Worm (Caenorhabditis elegans) whole organism, L4 larva: ENCODE measurements around the gene rpl-26.

Experiments used
- D1046.2 ChIP-seq: fragments of 200-800 bp; sonication (Bioruptor generic); IDR thresholded peaks from 2 replicates; pipeline ENCODE4 v1.3.6; 2022; ENCODE audit warnings: missing genetic modification characterization, missing compliant biosample characterization
- F10B5.3 ChIP-seq: sonication (generic microtip); optimal IDR thresholded peaks from 2 replicates; lab custom pipeline; 2016; ENCODE audit warnings: mild to moderate bottlenecking, missing genetic modification characterization, missing compliant biosample characterization
- F37D6.2 ChIP-seq: sonication (generic microtip); optimal IDR thresholded peaks from 2 replicates; lab custom pipeline; 2016; ENCODE audit warnings: mild to moderate bottlenecking, missing genetic modification characterization, missing compliant biosample characterization
- F44E2.7 ChIP-seq: fragments of 200-800 bp; sonication (Bioruptor generic); IDR thresholded peaks from 2 replicates; pipeline ENCODE4 v2.1.2; 2022; ENCODE audit warnings: missing genetic modification characterization, missing compliant biosample characterization
- T26A8.4 ChIP-seq: fragments of 200-800 bp; sonication (Bioruptor generic); IDR thresholded peaks from 2 replicates; pipeline ENCODE4 v1.3.6; 2022; ENCODE audit warnings: missing genetic modification characterization, missing compliant biosample characterization
- Y105C5A.15 ChIP-seq: fragments of 200-800 bp; sonication (Bioruptor generic); IDR thresholded peaks from 2 replicates; pipeline ENCODE4 v1.3.6; 2022; ENCODE audit warnings: missing genetic modification characterization, missing compliant biosample characterization
- Y48G9A.11 ChIP-seq: fragments of 200-800 bp; sonication (Bioruptor generic); IDR thresholded peaks from 2 replicates; pipeline ENCODE4 v1.3.6; 2022; ENCODE audit warnings: missing genetic modification reagents, missing genetic modification characterization, missing compliant biosample characterization
- Y75B8A.6 ChIP-seq: fragments of 200-800 bp; sonication (Bioruptor generic); IDR thresholded peaks from 2 replicates; pipeline ENCODE4 v1.3.6; 2022; ENCODE audit warnings: missing genetic modification reagents, missing genetic modification characterization, missing compliant biosample characterization
- ZK337.2 ChIP-seq: fragments of 200-800 bp; sonication (Bioruptor generic); IDR thresholded peaks from 2 replicates; pipeline ENCODE4 v1.3.6; 2022; ENCODE audit warnings: missing genetic modification reagents, missing genetic modification characterization, missing compliant biosample characterization
- aha-1 ChIP-seq: fragments of 150-350 bp; peaks from one replicate; lab custom pipeline; 2014; ENCODE audit warnings: missing biosample characterization, missing genetic modification characterization
- aly-2 ChIP-seq: sonication (generic microtip); optimal IDR thresholded peaks from 2 replicates; lab custom pipeline; 2018; ENCODE audit warnings: missing biosample characterization, missing genetic modification characterization
- ceh-20 ChIP-seq: fragments of 200-800 bp; sonication (Bioruptor generic); IDR thresholded peaks from 2 replicates; pipeline ENCODE4 v1.3.6; 2022; ENCODE audit warnings: missing genetic modification reagents, missing genetic modification characterization, missing compliant biosample characterization
- ceh-32 ChIP-seq: sonication (generic microtip); optimal IDR thresholded peaks from 2 replicates; lab custom pipeline; 2016; ENCODE audit warnings: mild to moderate bottlenecking, missing genetic modification characterization, missing compliant biosample characterization; ENCODE audit not compliant: poor library complexity
- ceh-44 ChIP-seq: fragments of 200-800 bp; sonication (Bioruptor generic); IDR thresholded peaks from 2 replicates; pipeline ENCODE4 v1.3.6; 2022; ENCODE audit warnings: missing genetic modification reagents, missing genetic modification characterization, missing compliant biosample characterization
- ceh-62 ChIP-seq: sonication (generic microtip); optimal IDR thresholded peaks from 2 replicates; lab custom pipeline; 2017; ENCODE audit warnings: missing biosample characterization, missing genetic modification characterization
- ceh-82 ChIP-seq: sonication (generic microtip); optimal IDR thresholded peaks from 2 replicates; lab custom pipeline; 2017; ENCODE audit warnings: missing biosample characterization, missing genetic modification characterization
- ctbp-1 ChIP-seq: fragments of 200-800 bp; sonication (Bioruptor generic); IDR thresholded peaks from 2 replicates; pipeline ENCODE4 v1.3.6; 2022; ENCODE audit warnings: missing genetic modification reagents, missing genetic modification characterization, missing compliant biosample characterization
- daf-19 ChIP-seq: fragments of 200-800 bp; sonication (Bioruptor generic); conservative IDR thresholded peaks from 2 replicates; pipeline ENCODE4 v1.3.6; 2022; ENCODE audit warnings: missing genetic modification characterization, missing compliant biosample characterization
- dmd-8 ChIP-seq: fragments of 200-800 bp; sonication (Bioruptor generic); IDR thresholded peaks from 2 replicates; pipeline ENCODE4 v1.3.6; 2022; ENCODE audit warnings: missing genetic modification characterization, missing compliant biosample characterization
- dmd-9 ChIP-seq: fragments of 200-800 bp; sonication (Bioruptor generic); IDR thresholded peaks from 2 replicates; pipeline ENCODE4 v1.3.6; 2022; ENCODE audit warnings: missing genetic modification reagents, missing genetic modification characterization, missing compliant biosample characterization
- dve-1 ChIP-seq: sonication (generic microtip); optimal IDR thresholded peaks from 2 replicates; lab custom pipeline; 2017; ENCODE audit warnings: antibody characterized with exemption, mild to moderate bottlenecking, missing genetic modification characterization, missing compliant biosample characterization; ENCODE audit not compliant: insufficient read depth
- hlh-11 ChIP-seq: fragments of 200-800 bp; sonication (Bioruptor generic); optimal IDR thresholded peaks from 2 replicates; lab custom pipeline; 2018; ENCODE audit warnings: mild to moderate bottlenecking, missing genetic modification characterization, missing compliant biosample characterization
- lim-7 ChIP-seq: fragments of 200-800 bp; sonication (Bioruptor generic); IDR thresholded peaks from 2 replicates; pipeline ENCODE4 v1.3.6; 2022; ENCODE audit warnings: missing genetic modification characterization, missing compliant biosample characterization
- lin-1 ChIP-seq: fragments of 200-800 bp; sonication (Bioruptor generic); IDR thresholded peaks from 2 replicates; pipeline ENCODE4 v1.3.6; 2022; ENCODE audit warnings: missing genetic modification reagents, missing genetic modification characterization, missing compliant biosample characterization
- lin-13 ChIP-seq: fragments of 150-350 bp; optimal IDR thresholded peaks from 2 replicates; lab custom pipeline; 2014; ENCODE audit warnings: missing biosample characterization, missing genetic modification reagents, missing genetic modification characterization
- mdt-29 ChIP-seq: fragments of 200-800 bp; sonication (Bioruptor generic); IDR thresholded peaks from 2 replicates; pipeline ENCODE4 v1.3.6; 2022; ENCODE audit warnings: missing genetic modification reagents, missing genetic modification characterization, missing compliant biosample characterization
- mes-2 ChIP-seq: sonication (generic microtip); optimal IDR thresholded peaks from 2 replicates; lab custom pipeline; 2016; ENCODE audit warnings: missing genotype, mild to moderate bottlenecking, missing genetic modification characterization, missing compliant biosample characterization; ENCODE audit not compliant: poor library complexity, severe bottlenecking
- mxl-2 ChIP-seq: fragments of 200-800 bp; sonication (Bioruptor generic); conservative IDR thresholded peaks from 2 replicates; pipeline ENCODE4 v1.3.6; 2022; ENCODE audit warnings: missing genetic modification reagents, missing genetic modification characterization, missing compliant biosample characterization
- mxl-3 ChIP-seq: fragments of 200-800 bp; sonication (Bioruptor generic); optimal IDR thresholded peaks from 2 replicates; lab custom pipeline; 2018; ENCODE audit warnings: mild to moderate bottlenecking, missing genetic modification characterization, missing compliant biosample characterization
- nhr-11 ChIP-seq: fragments of 150-350 bp; optimal IDR thresholded peaks from 2 replicates; lab custom pipeline; 2014; ENCODE audit warnings: missing biosample characterization, missing genetic modification characterization
- nhr-111 ChIP-seq: fragments of 200-800 bp; sonication (Bioruptor generic); optimal IDR thresholded peaks from 2 replicates; lab custom pipeline; 2018; ENCODE audit warnings: mild to moderate bottlenecking, missing genetic modification characterization, missing compliant biosample characterization
- nhr-237 ChIP-seq: sonication (generic microtip); optimal IDR thresholded peaks from 2 replicates; lab custom pipeline; 2017; ENCODE audit warnings: missing biosample characterization, missing genetic modification characterization
- nhr-25 ChIP-seq: sonication (generic microtip); optimal IDR thresholded peaks from 2 replicates; lab custom pipeline; 2017; ENCODE audit warnings: missing genetic modification characterization, mild to moderate bottlenecking, missing compliant biosample characterization, antibody characterized with exemption, moderate library complexity, borderline replicate concordance; ENCODE audit not compliant: insufficient read depth
- nhr-28 ChIP-seq: fragments of 150-350 bp; optimal IDR thresholded peaks from 2 replicates; lab custom pipeline; 2014; ENCODE audit warnings: missing biosample characterization, missing genetic modification characterization
- nhr-42 ChIP-seq: fragments of 200-800 bp; sonication (Bioruptor generic); IDR thresholded peaks from 2 replicates; pipeline ENCODE4 v1.3.6; 2022; ENCODE audit warnings: missing genetic modification characterization, missing compliant biosample characterization
- pha-4 ChIP-seq, 2 experiments: fragments of 150-350 bp in 1 of 2; fragments of 200-800 bp in 1 of 2; sonication (Bioruptor generic) in 1 of 2; IDR thresholded peaks in 1 of 2; optimal IDR thresholded peaks in 1 of 2; 2 replicates each; pipeline versions ENCODE4 v1.3.6 to Lab custom; 2014 to 2022; ENCODE audit warnings: missing genetic modification characterization in 2 of 2, missing genetic modification reagents in 2 of 2, missing biosample characterization in 1 of 2, missing compliant biosample characterization in 1 of 2
- php-3 ChIP-seq: fragments of 200-800 bp; sonication (Bioruptor generic); IDR thresholded peaks from 2 replicates; pipeline ENCODE4 v1.3.6; 2022; ENCODE audit warnings: missing genetic modification reagents, missing genetic modification characterization, missing compliant biosample characterization
- rbr-2 ChIP-seq: sonication (generic microtip); optimal IDR thresholded peaks from 2 replicates; lab custom pipeline; 2016; ENCODE audit warnings: missing genotype, missing genetic modification characterization, missing compliant biosample characterization
- skn-1 ChIP-seq: fragments of 150-350 bp; optimal IDR thresholded peaks from 2 replicates; lab custom pipeline; 2014; ENCODE audit warnings: missing biosample characterization, missing genetic modification characterization
- spr-1 ChIP-seq: sonication (generic microtip); optimal IDR thresholded peaks from 2 replicates; lab custom pipeline; 2016; ENCODE audit warnings: mild to moderate bottlenecking, missing genetic modification characterization, missing compliant biosample characterization
- tag-97 ChIP-seq: fragments of 200-800 bp; sonication (Bioruptor generic); IDR thresholded peaks from 2 replicates; pipeline ENCODE4 v1.3.6; 2022; ENCODE audit warnings: missing genetic modification characterization, missing compliant biosample characterization
- tra-1 ChIP-seq: fragments of 200-800 bp; sonication (Bioruptor generic); IDR thresholded peaks from 2 replicates; pipeline ENCODE4 v1.3.6; 2022; ENCODE audit warnings: missing genetic modification reagents, missing genetic modification characterization, missing compliant biosample characterization
- vab-7 ChIP-seq: fragments of 200-800 bp; sonication (Bioruptor generic); IDR thresholded peaks from 2 replicates; pipeline ENCODE4 v1.3.6; 2022; ENCODE audit warnings: missing genetic modification reagents, missing genetic modification characterization, missing compliant biosample characterization
- zag-1 ChIP-seq: fragments of 150-350 bp; optimal IDR thresholded peaks from 2 replicates; lab custom pipeline; 2014; ENCODE audit warnings: missing biosample characterization, missing genetic modification characterization
- zfp-2 ChIP-seq: sonication (generic microtip); optimal IDR thresholded peaks from 2 replicates; lab custom pipeline; 2016; ENCODE audit warnings: mild to moderate bottlenecking, missing genetic modification characterization, missing compliant biosample characterization
- zfp-3 ChIP-seq: fragments of 200-800 bp; sonication (Bioruptor generic); conservative IDR thresholded peaks from 2 replicates; pipeline ENCODE4 v1.3.6; 2022; ENCODE audit warnings: missing genetic modification reagents, missing genetic modification characterization, missing compliant biosample characterization
- zip-11 ChIP-seq: fragments of 200-800 bp; sonication (Bioruptor generic); IDR thresholded peaks from 2 replicates; pipeline ENCODE4 v1.3.6; 2022; ENCODE audit warnings: missing genetic modification characterization, missing compliant biosample characterization
- zip-2 ChIP-seq: fragments of 150-350 bp; optimal IDR thresholded peaks from 2 replicates; lab custom pipeline; 2014; ENCODE audit warnings: missing biosample characterization, missing genetic modification characterization
- ztf-11 ChIP-seq: fragments of 150-350 bp; optimal IDR thresholded peaks from 2 replicates; lab custom pipeline; 2014; ENCODE audit warnings: missing biosample characterization, missing genetic modification characterization

rpl-26 gene

DNA sequence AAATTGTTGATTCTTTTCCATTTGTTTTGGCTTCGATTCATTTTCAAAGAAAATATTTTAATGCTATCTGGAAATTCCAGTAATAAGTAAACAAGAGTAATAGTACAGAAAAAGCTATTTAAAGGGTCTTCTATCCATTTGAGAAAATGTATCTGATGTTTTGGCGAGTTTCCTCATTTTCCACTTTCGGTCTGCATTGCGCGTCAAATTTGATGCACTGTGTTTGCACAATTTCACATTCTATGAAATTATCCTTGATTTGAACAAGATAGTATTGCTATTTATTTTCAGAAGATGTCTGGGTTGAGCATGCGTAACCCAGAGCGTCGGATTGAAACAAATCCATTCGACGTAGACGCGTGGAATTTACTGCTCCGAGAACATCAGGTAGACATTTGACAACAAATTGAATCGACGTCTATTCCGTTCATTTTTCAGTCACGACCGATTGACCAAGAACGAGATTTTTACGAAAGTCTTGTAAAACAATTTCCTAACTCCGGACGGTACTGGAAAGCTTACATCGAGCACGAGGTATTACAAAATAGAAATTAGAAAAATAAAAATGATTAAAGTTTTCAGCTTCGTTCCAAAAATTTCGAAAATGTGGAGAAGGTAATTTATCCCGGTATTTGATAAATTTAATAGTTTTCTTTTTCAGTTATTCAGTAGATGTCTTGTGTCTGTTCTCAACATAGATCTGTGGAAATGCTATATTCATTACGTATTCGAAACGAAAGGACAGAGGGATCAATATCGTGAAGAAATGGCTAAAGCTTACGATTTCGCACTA, 1.2 kb downstream of the rpl-26 start, which contains the start of gene suf-1 (continued):
- TF ChIP-seq aly-2 (tag; lab: Kevin White, UChicago) (no peak), D1046.2 (no peak), F37D6.2 (tag; lab: Kevin White, UChicago) (no peak), nhr-28 (tag; lab: Kevin White, UChicago) (no peak), nhr-111 (GFP tag; lab: Kevin White, UChicago) (no peak), zip-2 (tag; lab: Kevin White, UChicago) (no peak), zfp-3 (GFP tag; lab: Robert Waterston, UW) (no peak), lim-7 (GFP tag; lab: Robert Waterston, UW) (no peak), zag-1 (no peak), zip-11 (GFP tag; lab: Robert Waterston, UW) (no peak), nhr-237 (no peak), skn-1 (tag; lab: Kevin White, UChicago) (no peak), Y48G9A.11 (GFP tag; lab: Robert Waterston, UW) (peak; percentile 64; the same call in 1 of the 2 replicates), zfp-2 (tag; lab: Kevin White, UChicago) (no peak), tra-1 (GFP tag; lab: Robert Waterston, UW) (0 out of 2 replicates have a peak, but pooled peaks have one; percentile 47), ceh-62 (tag; lab: Kevin White, UChicago) (no peak), Y75B8A.6 (GFP tag; lab: Robert Waterston, UW) (0 out of 2 replicates have a peak, but pooled peaks have one; percentile 23), tag-97 (no peak), ceh-20 (GFP tag; lab: Robert Waterston, UW) (no peak), ceh-32 (tag; lab: Kevin White, UChicago) (no peak), mxl-2 (GFP tag; lab: Robert Waterston, UW) (no peak), lin-13 (GFP tag; lab: Kevin White, UChicago) (peak; percentile 68), mxl-3 (GFP tag; lab: Kevin White, UChicago) (no peak), ctbp-1 (GFP tag; lab: Robert Waterston, UW) (peak; percentile 36; the same call in 1 of the 2 replicates), daf-19 (GFP tag; lab: Robert Waterston, UW) (0 out of 2 replicates have a peak, but pooled peaks have one; percentile 49), dmd-8 (GFP tag; lab: Robert Waterston, UW) (peak; percentile 56; the same call in 1 of the 2 replicates), ZK337.2 (GFP tag; lab: Robert Waterston, UW) (no peak), ztf-11 (tag; lab: Kevin White, UChicago) (no peak), dmd-9 (GFP tag; lab: Robert Waterston, UW) (no peak), F44E2.7 (GFP tag; lab: Robert Waterston, UW) (no peak), rbr-2 (no peak), pha-4 (GFP tag; IDR thresholded peaks at IDR 0.05; lab: Robert Waterston, UW) (peak; percentile 46; the same call in 1 of the 2 replicates), pha-4 (tag; optimal IDR thresholded peaks at IDR 0.05; lab: Kevin White, UChicago) (no peak), nhr-25 (tag; lab: Kevin White, UChicago) (peak; percentile 57), spr-1 (no peak), dve-1 (tag; lab: Kevin White, UChicago) (no peak), F10B5.3 (tag; lab: Kevin White, UChicago) (no peak), vab-7 (0 out of 2 replicates have a peak, but pooled peaks have one; percentile 13), ceh-44 (GFP tag; lab: Robert Waterston, UW) (no peak), T26A8.4 (GFP tag; lab: Robert Waterston, UW) (peak; percentile 50), mes-2 (tag; lab: Kevin White, UChicago) (peak; percentile 69), mdt-29 (GFP tag; lab: Robert Waterston, UW) (0 out of 2 replicates have a peak, but pooled peaks have one; percentile 52), aha-1 (tag; lab: Kevin White, UChicago) (peak; percentile 80), nhr-11 (tag; lab: Kevin White, UChicago) (no peak), lin-1 (GFP tag; lab: Robert Waterston, UW) (peak; percentile 22; the same call in 1 of the 2 replicates), Y105C5A.15 (GFP tag; lab: Robert Waterston, UW) (0 out of 2 replicates have a peak, but pooled peaks have one; percentile 24), php-3 (GFP tag; lab: Robert Waterston, UW) (no peak), ceh-82 (tag; lab: Kevin White, UChicago) (no peak), hlh-11 (tag; lab: Kevin White, UChicago) (no peak), nhr-42 (no peak)
